Fruit fly (Drosophila melanogaster) whole organism, embryonic: ENCODE data around the gene CG17929.
A peak's percentile ranks its signal among the peaks of the same experiment; 100 is the strongest.

Experiments used
- BtbVII ChIP-seq: fragments of 200-800 bp; sonication (Bioruptor generic); optimal IDR thresholded peaks from 3 replicates; lab custom pipeline; 2017; ENCODE audit warnings: missing biosample characterization, mild to moderate bottlenecking, missing genetic modification characterization
- CG10366 ChIP-seq: fragments of 200-800 bp; sonication (Bioruptor generic); IDR thresholded peaks from 2 replicates; pipeline ENCODE4 v1.3.6; 2022; ENCODE audit warnings: missing biosample characterization, missing genetic modification characterization
- CG11696 ChIP-seq: fragments of 200-800 bp; sonication (Bioruptor generic); IDR thresholded peaks from 2 replicates; pipeline ENCODE4 v1.3.6; 2022; ENCODE audit warnings: missing biosample characterization, missing genetic modification characterization
- CG12299 ChIP-seq: fragments of 200-800 bp; sonication (Bioruptor generic); optimal IDR thresholded peaks from 2 replicates; lab custom pipeline; 2018; ENCODE audit warnings: missing biosample characterization, mild to moderate bottlenecking, missing genetic modification characterization
- CG12942 ChIP-seq: fragments of 200-800 bp; sonication (Bioruptor generic); optimal IDR thresholded peaks from 3 replicates; lab custom pipeline; 2016; ENCODE audit warnings: missing biosample characterization, missing genetic modification characterization
- CG14050 ChIP-seq: fragments of 200-800 bp; sonication (Bioruptor generic); IDR thresholded peaks from 3 replicates; pipeline ENCODE4 v1.3.6; 2022; ENCODE audit warnings: missing biosample characterization, missing genetic modification characterization
- CG15011 ChIP-seq: fragments of 200-800 bp; sonication (Bioruptor generic); optimal IDR thresholded peaks from 3 replicates; lab custom pipeline; 2018; ENCODE audit warnings: missing biosample characterization, mild to moderate bottlenecking, missing genetic modification characterization
- CG16815 ChIP-seq: fragments of 200-800 bp; sonication (Bioruptor generic); optimal IDR thresholded peaks from 3 replicates; lab custom pipeline; 2017; ENCODE audit warnings: missing biosample characterization, mild to moderate bottlenecking, missing genetic modification characterization
- CG17912 ChIP-seq: fragments of 200-800 bp; sonication (Bioruptor generic); optimal IDR thresholded peaks from 2 replicates; lab custom pipeline; 2018; ENCODE audit warnings: missing biosample characterization, mild to moderate bottlenecking, missing genetic modification characterization
- CG18599 ChIP-seq: fragments of 200-800 bp; sonication (Bioruptor generic); optimal IDR thresholded peaks from 3 replicates; lab custom pipeline; 2017; ENCODE audit warnings: missing biosample characterization, missing genetic modification characterization, mild to moderate bottlenecking, moderate library complexity, missing genetic modification reagents
- CG3163 ChIP-seq: fragments of 200-800 bp; sonication (Bioruptor generic); optimal IDR thresholded peaks from 3 replicates; lab custom pipeline; 2016; ENCODE audit warnings: missing biosample characterization, missing genetic modification characterization
- CG3838 ChIP-seq: fragments of 200-800 bp; sonication (Bioruptor generic); optimal IDR thresholded peaks from 3 replicates; lab custom pipeline; 2016; ENCODE audit warnings: missing biosample characterization, missing genetic modification characterization
- CG4424 ChIP-seq: fragments of 200-800 bp; sonication (Bioruptor generic); optimal IDR thresholded peaks from 3 replicates; lab custom pipeline; 2016; ENCODE audit warnings: missing biosample characterization, missing genetic modification characterization
- CG4820 ChIP-seq: fragments of 200-800 bp; sonication (Bioruptor generic); optimal IDR thresholded peaks from 3 replicates; lab custom pipeline; 2016; ENCODE audit warnings: missing biosample characterization, missing genetic modification characterization
- CG5180 ChIP-seq: fragments of 200-800 bp; sonication (Bioruptor generic); optimal IDR thresholded peaks from 3 replicates; lab custom pipeline; 2017; ENCODE audit warnings: missing biosample characterization, missing genetic modification characterization, mild to moderate bottlenecking, moderate library complexity, missing genetic modification reagents
- CG5245 ChIP-seq: fragments of 200-800 bp; sonication (Bioruptor generic); optimal IDR thresholded peaks from 3 replicates; lab custom pipeline; 2016; ENCODE audit warnings: missing biosample characterization, missing genetic modification characterization
- CG7271 ChIP-seq: fragments of 200-800 bp; sonication (Bioruptor generic); optimal IDR thresholded peaks from 2 replicates; lab custom pipeline; 2018; ENCODE audit warnings: missing biosample characterization, mild to moderate bottlenecking, missing genetic modification characterization, moderate library complexity
- CG7786 ChIP-seq: fragments of 200-800 bp; sonication (Bioruptor generic); optimal IDR thresholded peaks from 2 replicates; lab custom pipeline; 2016; ENCODE audit warnings: missing biosample characterization, missing genetic modification characterization
- CG7839 ChIP-seq: fragments of 200-800 bp; sonication (Bioruptor generic); optimal IDR thresholded peaks from 3 replicates; lab custom pipeline; 2018; ENCODE audit warnings: missing biosample characterization, mild to moderate bottlenecking, missing genetic modification characterization, moderate library complexity
- CG8281 ChIP-seq: fragments of 200-800 bp; sonication (Bioruptor generic); optimal IDR thresholded peaks from 2 replicates; lab custom pipeline; 2018; ENCODE audit warnings: missing biosample characterization, mild to moderate bottlenecking, missing genetic modification characterization, moderate library complexity
- CG8924 ChIP-seq: fragments of 200-800 bp; optimal IDR thresholded peaks from 3 replicates; lab custom pipeline; 2019; ENCODE audit warnings: missing biosample characterization, mild to moderate bottlenecking, missing genetic modification characterization, moderate library complexity
- Chrac-16 ChIP-seq: fragments of 200-800 bp; sonication (Bioruptor generic); optimal IDR thresholded peaks from 3 replicates; lab custom pipeline; 2016; ENCODE audit warnings: missing biosample characterization, missing genetic modification characterization
- D ChIP-seq, 2 experiments: fragments of 200-800 bp in 1 of 2; fragments of >200 bp in 1 of 2; sonication (Bioruptor generic) in 1 of 2; optimal IDR thresholded peaks; 2 replicates in 1 of 2; 3 replicates in 1 of 2; lab custom pipeline; 2017; ENCODE audit warnings: mild to moderate bottlenecking in 1 of 2, missing biosample characterization in 1 of 2, missing genetic modification characterization in 1 of 2, missing genetic modification reagents in 1 of 2
- Fer2 ChIP-seq: fragments of 200-800 bp; sonication (Bioruptor generic); optimal IDR thresholded peaks from 2 replicates; lab custom pipeline; 2018; ENCODE audit warnings: missing biosample characterization, mild to moderate bottlenecking, missing genetic modification characterization, moderate library complexity
- Hr39 ChIP-seq: fragments of >200 bp; optimal IDR thresholded peaks from 2 replicates; lab custom pipeline; 2017
- Max ChIP-seq: fragments of 200-800 bp; sonication (Bioruptor generic); optimal IDR thresholded peaks from 2 replicates; lab custom pipeline; 2016; ENCODE audit warnings: missing biosample characterization, mild to moderate bottlenecking, missing genetic modification characterization
- Optix ChIP-seq: fragments of 200-800 bp; sonication (Bioruptor generic); IDR thresholded peaks from 3 replicates; pipeline ENCODE4 v1.3.6; 2022; ENCODE audit warnings: missing biosample characterization, missing genetic modification characterization
- ab ChIP-seq: fragments of 200-800 bp; sonication (Bioruptor generic); optimal IDR thresholded peaks from 2 replicates; lab custom pipeline; 2016; ENCODE audit warnings: missing biosample characterization, missing genetic modification characterization
- ara ChIP-seq: fragments of 200-800 bp; sonication (Bioruptor generic); IDR thresholded peaks from 2 replicates; pipeline ENCODE4 v1.3.6; 2022; ENCODE audit warnings: missing biosample characterization, missing genetic modification characterization
- az2 ChIP-seq: fragments of 200-800 bp; sonication (Bioruptor generic); optimal IDR thresholded peaks from 3 replicates; lab custom pipeline; 2016; ENCODE audit warnings: missing biosample characterization, missing genetic modification characterization
- cwo ChIP-seq: fragments of 200-800 bp; sonication (Bioruptor generic); optimal IDR thresholded peaks from 3 replicates; lab custom pipeline; 2017; ENCODE audit warnings: missing biosample characterization, missing genetic modification characterization, mild to moderate bottlenecking, moderate library complexity, missing genetic modification reagents
- dmrt99B ChIP-seq: fragments of 200-800 bp; sonication (Bioruptor generic); optimal IDR thresholded peaks from 2 replicates; lab custom pipeline; 2018; ENCODE audit warnings: missing biosample characterization, mild to moderate bottlenecking, missing genetic modification characterization, moderate library complexity
- eyg ChIP-seq: fragments of 200-800 bp; sonication (Bioruptor generic); optimal IDR thresholded peaks from 3 replicates; lab custom pipeline; 2016; ENCODE audit warnings: missing biosample characterization, missing genetic modification characterization
- h ChIP-seq: fragments of >200 bp; optimal IDR thresholded peaks from 2 replicates; lab custom pipeline; 2017
- insv ChIP-seq, 2 experiments: fragments of 200-800 bp; sonication (Bioruptor generic); optimal IDR thresholded peaks; 3 replicates each; lab custom pipeline; 2016 to 2018; ENCODE audit warnings: missing biosample characterization in 2 of 2, missing genetic modification characterization in 2 of 2
- klu ChIP-seq: fragments of 200-800 bp; sonication (Bioruptor generic); IDR thresholded peaks from 2 replicates; pipeline ENCODE4 v1.3.6; 2022; ENCODE audit warnings: missing biosample characterization, missing genetic modification characterization
- lab ChIP-seq: fragments of 200-800 bp; sonication (Bioruptor generic); optimal IDR thresholded peaks from 3 replicates; lab custom pipeline; 2017; ENCODE audit warnings: missing biosample characterization, missing genetic modification characterization, mild to moderate bottlenecking, moderate library complexity, missing genetic modification reagents
- nmo ChIP-seq: fragments of 200-800 bp; sonication (Bioruptor generic); optimal IDR thresholded peaks from 2 replicates; lab custom pipeline; 2018; ENCODE audit warnings: missing biosample characterization, mild to moderate bottlenecking, missing genetic modification characterization, moderate library complexity
- otp ChIP-seq: fragments of 200-800 bp; sonication (Bioruptor generic); IDR thresholded peaks from 3 replicates; pipeline ENCODE4, ENCODE4 v1.3.6; 2022; ENCODE audit warnings: missing biosample characterization, missing genetic modification characterization
- pan ChIP-seq, 4 experiments: fragments of >200 bp in 3 of 4; fragments of 200-800 bp in 1 of 4; sonication (Bioruptor generic) in 1 of 4; optimal IDR thresholded peaks in 3 of 4; IDR thresholded peaks in 1 of 4; 2 replicates each; pipeline versions ENCODE4 v1.3.6 to Lab custom; 2017 to 2022; ENCODE audit warnings: missing biosample characterization in 2 of 4, missing genetic modification characterization in 2 of 4, mixed read lengths in 1 of 4
- phol ChIP-seq: fragments of 200-800 bp; sonication (Bioruptor generic); optimal IDR thresholded peaks from 3 replicates; lab custom pipeline; 2018; ENCODE audit warnings: missing biosample characterization, mild to moderate bottlenecking, missing genetic modification characterization, moderate library complexity
- pum ChIP-seq: fragments of 200-800 bp; sonication (Bioruptor generic); optimal IDR thresholded peaks from 2 replicates; lab custom pipeline; 2016; ENCODE audit warnings: missing biosample characterization, missing genetic modification characterization
- schlank ChIP-seq: fragments of 200-800 bp; sonication (Bioruptor generic); optimal IDR thresholded peaks from 2 replicates; lab custom pipeline; 2018; ENCODE audit warnings: missing biosample characterization, mild to moderate bottlenecking, missing genetic modification characterization
- seq ChIP-seq: fragments of 200-800 bp; sonication (Bioruptor generic); IDR thresholded peaks from 2 replicates; pipeline ENCODE4 v1.3.6; 2022; ENCODE audit warnings: missing biosample characterization, missing genetic modification characterization
- slbo ChIP-seq: fragments of 200-800 bp; sonication (Bioruptor generic); IDR thresholded peaks from 2 replicates; pipeline ENCODE4 v1.3.6; 2022; ENCODE audit warnings: missing biosample characterization, missing genetic modification characterization
- stc ChIP-seq: fragments of 200-800 bp; sonication (Bioruptor generic); IDR thresholded peaks from 2 replicates; pipeline ENCODE4 v1.3.6; 2022; ENCODE audit warnings: missing biosample characterization, missing genetic modification characterization
- tio ChIP-seq: fragments of 200-800 bp; sonication (Bioruptor generic); optimal IDR thresholded peaks from 2 replicates; lab custom pipeline; 2017; ENCODE audit warnings: missing biosample characterization, missing genetic modification characterization, inconsistent platforms
- toy ChIP-seq: fragments of 200-800 bp; sonication (Bioruptor generic); IDR thresholded peaks from 2 replicates; pipeline ENCODE4 v1.3.6; 2022; ENCODE audit warnings: missing biosample characterization, missing genetic modification characterization
- tup ChIP-seq: fragments of 200-800 bp; sonication (Bioruptor generic); optimal IDR thresholded peaks from 2 replicates; lab custom pipeline; 2016; ENCODE audit warnings: missing biosample characterization, mild to moderate bottlenecking, missing genetic modification characterization, moderate library complexity

The CG17929 gene

dm6 chr3R:16341817-16342374 lies 16.6 kb downstream of the CG17929 start, which contains the start of the genes SF2 and pad (continued):
- TF ChIP-seq CG7271 (tag; lab: Kevin White, UChicago) (peak; percentile 29), dmrt99B (tag; lab: Kevin White, UChicago) (peak; percentile 69), Hr39 (lab: Kevin White, UChicago) (no peak), D (optimal IDR thresholded peaks at IDR 0.05; lab: Kevin White, UChicago) (no peak), D (GFP tag; optimal IDR thresholded peaks at IDR 0.05; lab: Kevin White, UChicago) (peak; percentile 39), CG4424 (GFP tag; lab: Kevin White, UChicago) (peak; percentile 83), CG11696 (GFP tag; lab: Robert Waterston, UW) (no peak), tio (GFP tag; lab: Kevin White, UChicago) (peak; percentile 44), ara (GFP tag; lab: Robert Waterston, UW) (peak; percentile 58), CG7839 (tag; lab: Kevin White, UChicago) (peak; percentile 76), slbo (GFP tag; lab: Robert Waterston, UW) (peak; percentile 88), eyg (GFP tag; lab: Kevin White, UChicago) (peak; percentile 46), insv (GFP tag; optimal IDR thresholded peaks at IDR 0.05; lab: Kevin White, UChicago) (peak in 1 of 2 experiments; percentile 65), CG8924 (tag; lab: Kevin White, UChicago) (peak; percentile 83), BtbVII (GFP tag; lab: Kevin White, UChicago) (no peak), CG18599 (GFP tag; lab: Kevin White, UChicago) (peak; percentile 74), seq (no peak), phol (peak; percentile 98), Optix (GFP tag; lab: Robert Waterston, UW) (0 out of 3 replicates have a peak, but pooled peaks have one; percentile 33), CG3163 (GFP tag; lab: Kevin White, UChicago) (peak; percentile 30), cwo (GFP tag; lab: Kevin White, UChicago) (peak; percentile 34), pum (GFP tag; lab: Kevin White, UChicago) (peak; percentile 72), stc (GFP tag; lab: Robert Waterston, UW) (no peak), toy (GFP tag; lab: Robert Waterston, UW) (no peak), lab (peak; percentile 79), CG17912 (peak; percentile 5), CG16815 (peak; percentile 61), pan (optimal IDR thresholded peaks at IDR 0.05; lab: Kevin White, UChicago) (no peak), pan (GFP tag; optimal IDR thresholded peaks at IDR 0.05 in 1 of 2, IDR thresholded peaks at IDR 0.05 in 1 of 2) (peak in 1 of 2 experiments; percentile 69), CG4820 (GFP tag; lab: Kevin White, UChicago) (peak; percentile 72), CG12942 (GFP tag; lab: Kevin White, UChicago) (peak; percentile 78), CG5245 (GFP tag; lab: Kevin White, UChicago) (peak; percentile 7), CG14050 (peak; percentile 15; the same call in 1 of the 3 replicates), Max (peak; percentile 87), ab (GFP tag; lab: Kevin White, UChicago) (peak; percentile 5), h (lab: Kevin White, UChicago) (no peak), schlank (peak; percentile 30), CG7786 (GFP tag; lab: Kevin White, UChicago) (peak; percentile 68), CG15011 (GFP tag; lab: Kevin White, UChicago) (peak; percentile 56), CG5180 (GFP tag; lab: Kevin White, UChicago) (peak; percentile 31), tup (GFP tag; lab: Kevin White, UChicago) (peak; percentile 12), az2 (peak; percentile 76), CG8281 (tag; lab: Kevin White, UChicago) (peak; percentile 12), CG10366 (GFP tag; lab: Robert Waterston, UW) (0 out of 2 replicates have a peak, but pooled peaks have one; percentile 60), Fer2 (tag; lab: Kevin White, UChicago) (peak; percentile 70), Chrac-16 (GFP tag; lab: Kevin White, UChicago) (peak; percentile 87), otp (GFP tag; lab: Robert Waterston, UW) (no peak; the same call in 2 of the 3 replicates), klu (GFP tag; lab: Robert Waterston, UW) (peak; percentile 60), CG3838 (GFP tag; lab: Kevin White, UChicago) (peak; percentile 60), nmo (GFP tag; lab: Kevin White, UChicago) (peak; percentile 91), CG12299 (tag; lab: Kevin White, UChicago) (peak; percentile 69)
